Worm (Caenorhabditis elegans) whole organism, L2 larva: Measurements from ENCODE around the gene F54D5.4.
A peak's percentile ranks its signal among the peaks of the same experiment; 100 is the strongest.
"Not testable (repeated sequence)": the region's sequence is repeated elsewhere in the genome, so short reads cannot be mapped to it uniquely, and the experiment has no call there.

Source experiments
- C34F6.9 ChIP-seq: fragments of 150-350 bp; optimal IDR thresholded peaks from 2 replicates; lab custom pipeline; 2014; ENCODE audit warnings: missing biosample characterization, missing genetic modification characterization
- F13H6.1 ChIP-seq: sonication (generic microtip); optimal IDR thresholded peaks from 2 replicates; lab custom pipeline; 2016; ENCODE audit warnings: missing genetic modification characterization, missing compliant biosample characterization
- R02D3.7 ChIP-seq: fragments of 150-350 bp; optimal IDR thresholded peaks from 2 replicates; lab custom pipeline; 2014; ENCODE audit warnings: missing biosample characterization, missing genetic modification characterization
- alr-1 ChIP-seq: fragments of 150-350 bp; optimal IDR thresholded peaks from 2 replicates; lab custom pipeline; 2014; ENCODE audit warnings: missing biosample characterization, missing genetic modification characterization
- ama-1 ChIP-seq: fragments of 150-350 bp; optimal IDR thresholded peaks from 2 replicates; lab custom pipeline; 2018; ENCODE audit warnings: inconsistent platforms
- blmp-1 ChIP-seq: sonication (generic microtip); optimal IDR thresholded peaks from 2 replicates; lab custom pipeline; 2017; ENCODE audit warnings: missing genetic modification characterization, mild to moderate bottlenecking, missing compliant biosample characterization, antibody characterized with exemption, moderate library complexity; ENCODE audit not compliant: insufficient read depth
- ceh-16 ChIP-seq: fragments of 150-350 bp; optimal IDR thresholded peaks from 2 replicates; lab custom pipeline; 2014; ENCODE audit warnings: missing biosample characterization, missing genetic modification characterization
- crh-2 ChIP-seq: sonication (generic microtip); optimal IDR thresholded peaks from 2 replicates; lab custom pipeline; 2017; ENCODE audit warnings: missing biosample characterization, missing genetic modification characterization
- dmd-4 ChIP-seq: sonication (generic microtip); optimal IDR thresholded peaks from 2 replicates; lab custom pipeline; 2017; ENCODE audit warnings: missing biosample characterization, missing genetic modification characterization
- elt-1 ChIP-seq: fragments of 150-350 bp; optimal IDR thresholded peaks from 2 replicates; lab custom pipeline; 2014; ENCODE audit warnings: missing biosample characterization, missing genetic modification characterization
- elt-3 ChIP-seq: sonication (generic microtip); optimal IDR thresholded peaks from 2 replicates; lab custom pipeline; 2017; ENCODE audit warnings: missing biosample characterization, missing genetic modification characterization
- fos-1 ChIP-seq: fragments of 150-350 bp; optimal IDR thresholded peaks from 2 replicates; lab custom pipeline; 2014; ENCODE audit warnings: missing biosample characterization, missing genetic modification characterization
- lin-11 ChIP-seq: fragments of 150-350 bp; sonication (generic microtip); optimal IDR thresholded peaks from 2 replicates; lab custom pipeline; 2014; ENCODE audit warnings: missing biosample characterization, missing genetic modification characterization, inconsistent platforms, mixed read lengths
- lin-13 ChIP-seq: fragments of 150-350 bp; optimal IDR thresholded peaks from 2 replicates; lab custom pipeline; 2014; ENCODE audit warnings: missing biosample characterization, missing genetic modification reagents, missing genetic modification characterization
- lin-39 ChIP-seq: fragments of 150-350 bp; optimal IDR thresholded peaks from 2 replicates; lab custom pipeline; 2014; ENCODE audit warnings: missing biosample characterization, missing genetic modification reagents, missing genetic modification characterization
- mab-5 ChIP-seq: fragments of 150-350 bp; optimal IDR thresholded peaks from 2 replicates; lab custom pipeline; 2014; ENCODE audit warnings: missing biosample characterization, missing genetic modification characterization
- mdl-1 ChIP-seq, 2 experiments: fragments of 150-350 bp in 1 of 2; sonication (generic microtip) in 1 of 2; optimal IDR thresholded peaks; 2 replicates each; lab custom pipeline; 2017; ENCODE audit warnings: missing biosample characterization in 2 of 2, missing genetic modification characterization in 2 of 2
- nhr-10 ChIP-seq: sonication (generic microtip); optimal IDR thresholded peaks from 2 replicates; lab custom pipeline; 2017; ENCODE audit warnings: missing biosample characterization, missing genetic modification characterization
- nhr-11 ChIP-seq: fragments of 150-350 bp; optimal IDR thresholded peaks from 2 replicates; lab custom pipeline; 2014; ENCODE audit warnings: missing biosample characterization, missing genetic modification characterization
- nhr-12 ChIP-seq: fragments of 150-350 bp; optimal IDR thresholded peaks from 2 replicates; lab custom pipeline; 2014; ENCODE audit warnings: missing biosample characterization, missing genetic modification characterization
- nhr-129 ChIP-seq: fragments of 150-350 bp; optimal IDR thresholded peaks from 2 replicates; lab custom pipeline; 2014; ENCODE audit warnings: missing biosample characterization, missing genetic modification characterization
- nhr-21 ChIP-seq: fragments of 150-350 bp; optimal IDR thresholded peaks from 2 replicates; lab custom pipeline; 2014; ENCODE audit warnings: missing biosample characterization, missing genetic modification characterization
- nhr-23 ChIP-seq: fragments of 150-350 bp; optimal IDR thresholded peaks from 2 replicates; lab custom pipeline; 2014; ENCODE audit warnings: missing biosample characterization, missing genetic modification reagents, missing genetic modification characterization
- nhr-237 ChIP-seq: fragments of 150-350 bp; optimal IDR thresholded peaks from 2 replicates; lab custom pipeline; 2014; ENCODE audit warnings: missing biosample characterization, missing genetic modification characterization
- nhr-77 ChIP-seq: fragments of 150-350 bp; optimal IDR thresholded peaks from 2 replicates; lab custom pipeline; 2014; ENCODE audit warnings: missing biosample characterization, missing genetic modification characterization
- peb-1 ChIP-seq: fragments of 150-350 bp; optimal IDR thresholded peaks from 2 replicates; lab custom pipeline; 2014; ENCODE audit warnings: missing biosample characterization, missing genetic modification characterization
- sem-4 ChIP-seq: fragments of 150-350 bp; optimal IDR thresholded peaks from 2 replicates; lab custom pipeline; 2014; ENCODE audit warnings: missing biosample characterization, missing genetic modification reagents, missing genetic modification characterization
- sma-3 ChIP-seq: sonication (generic microtip); optimal IDR thresholded peaks from 2 replicates; lab custom pipeline; 2016; ENCODE audit warnings: missing genetic modification reagents, missing genetic modification characterization, missing compliant biosample characterization
- sma-9 ChIP-seq, 2 experiments: fragments of 150-350 bp in 1 of 2; sonication (generic microtip) in 1 of 2; optimal IDR thresholded peaks; 2 replicates each; lab custom pipeline; 2014 to 2016; ENCODE audit warnings: missing genetic modification characterization in 2 of 2, mild to moderate bottlenecking in 1 of 2, missing biosample characterization in 1 of 2, missing compliant biosample characterization in 1 of 2, missing genetic modification reagents in 1 of 2, moderate library complexity in 1 of 2
- snpc-4 ChIP-seq: fragments of 150-350 bp; optimal IDR thresholded peaks from 2 replicates; lab custom pipeline; 2014; ENCODE audit warnings: missing biosample characterization, missing genetic modification characterization
- unc-55 ChIP-seq: fragments of 150-350 bp; sonication (generic microtip); optimal IDR thresholded peaks from 3 replicates; lab custom pipeline; 2014; ENCODE audit warnings: missing biosample characterization, missing genetic modification reagents, missing genetic modification characterization
- unc-62 ChIP-seq: fragments of 150-350 bp; optimal IDR thresholded peaks from 2 replicates; lab custom pipeline; 2014; ENCODE audit warnings: missing biosample characterization, missing genetic modification reagents, missing genetic modification characterization
- zag-1 ChIP-seq: fragments of 150-350 bp; optimal IDR thresholded peaks from 2 replicates; lab custom pipeline; 2014; ENCODE audit warnings: missing biosample characterization, missing genetic modification characterization
- ztf-1 ChIP-seq: fragments of 200-800 bp; sonication (Bioruptor generic); conservative IDR thresholded peaks from 2 replicates; pipeline ENCODE4 v1.3.6; 2022; ENCODE audit warnings: missing genetic modification characterization, missing compliant biosample characterization
- ztf-11 ChIP-seq: sonication (generic microtip); optimal IDR thresholded peaks from 2 replicates; lab custom pipeline; 2017; ENCODE audit warnings: missing biosample characterization, missing genetic modification characterization
- ztf-4 ChIP-seq: fragments of 150-350 bp; optimal IDR thresholded peaks from 2 replicates; lab custom pipeline; 2014; ENCODE audit warnings: missing biosample characterization, missing genetic modification characterization

F54D5.4 gene

DNA sequence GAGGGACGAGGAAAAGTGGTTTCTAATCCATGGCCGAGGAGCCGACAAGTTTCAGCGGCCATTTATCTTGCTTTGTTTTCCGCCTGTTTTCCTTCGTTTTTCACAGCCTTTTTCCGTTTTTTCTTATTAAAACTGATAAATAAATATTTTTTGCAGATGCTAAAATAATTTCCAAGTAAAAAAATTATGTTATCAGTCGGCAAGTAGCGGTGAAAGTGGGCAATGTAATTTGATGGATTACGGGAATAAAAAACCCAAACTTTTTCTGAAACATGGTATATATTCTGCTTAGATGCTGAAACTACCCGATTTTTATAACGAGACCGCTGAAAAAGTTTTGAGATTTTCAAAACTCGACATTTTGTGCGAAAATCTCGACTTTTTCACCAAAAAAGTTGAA lies 17.6 kb upstream of the F54D5.4 start, which contains the start of gene dhgd-1:
Gene dhgd-1 (minus strand): TSS at position 101 of the 400 bp plus-strand sequence.
- TF ChIP-seq snpc-4, nhr-23, crh-2 (tag; lab: Kevin White, UChicago): not testable (repeated sequence)

DNA sequence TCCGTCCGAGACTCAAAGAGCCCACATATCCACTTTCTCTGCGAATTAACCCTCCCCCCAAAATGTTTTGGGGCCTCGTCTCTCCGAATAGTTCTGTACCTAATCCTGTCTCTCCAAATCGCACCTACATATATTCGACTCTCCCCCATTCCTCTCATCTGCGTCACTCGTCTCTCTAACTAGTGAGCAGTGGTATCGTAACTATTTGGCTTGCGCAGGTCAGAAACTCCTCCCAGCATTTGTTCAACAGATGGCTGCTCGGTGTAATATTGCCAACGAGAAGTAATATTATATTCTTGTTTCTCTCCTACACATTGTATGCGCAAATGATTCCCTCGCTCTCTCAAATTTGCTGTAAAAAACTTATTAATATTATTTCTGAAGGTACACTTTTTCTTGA lies 14.0 kb upstream of the F54D5.4 start, which contains the start of gene F54D5.24:
Gene F54D5.24 (plus strand): TSS at position 316 of the 400 bp plus-strand sequence.
- TF ChIP-seq unc-55 (GFP tag; lab: Kevin White, UChicago) (no peak), blmp-1 (tag; lab: Kevin White, UChicago) (no peak)
- TF ChIP-seq, all 48 proteins: peak for 0

DNA sequence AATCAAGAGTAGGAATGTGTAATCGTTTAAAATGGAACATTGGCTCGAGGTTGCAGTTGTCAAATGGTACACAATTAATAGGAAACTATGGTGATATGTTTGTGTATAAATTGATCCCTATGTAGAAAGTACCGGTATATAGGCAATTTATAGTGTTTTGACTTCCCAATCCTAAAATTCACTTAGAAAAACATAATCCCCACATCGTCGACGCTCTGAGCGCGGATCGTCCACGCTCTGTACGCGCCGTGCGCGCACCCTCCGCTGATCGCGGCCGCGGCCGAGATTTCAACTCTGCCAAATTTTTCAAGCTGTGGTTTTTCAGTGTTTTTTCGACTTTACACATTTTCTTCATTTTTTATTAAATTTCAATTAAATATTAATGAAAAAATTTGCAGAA lies 13.3 kb upstream of the F54D5.4 start, which contains the start of gene F54D5.17:
Gene F54D5.17 (plus strand): TSS at position 301 of the 400 bp plus-strand sequence.
- TF ChIP-seq elt-3 = no peak
- no peak for TF ChIP-seq peb-1 (tag; lab: Kevin White, UChicago)
- TF ChIP-seq nhr-10 = no peak
- no peak for TF ChIP-seq nhr-237
- no peak for TF ChIP-seq nhr-12 (tag; lab: Kevin White, UChicago)
- TF ChIP-seq lin-11 = no peak
- TF ChIP-seq unc-62 (GFP tag; lab: Kevin White, UChicago) = no peak
- no peak for TF ChIP-seq nhr-129 (tag; lab: Kevin White, UChicago)
- TF ChIP-seq ztf-11 = no peak
- TF ChIP-seq nhr-11 (tag; lab: Kevin White, UChicago) = no peak
- TF ChIP-seq fos-1 = no peak
- TF ChIP-seq blmp-1 (tag; lab: Kevin White, UChicago) = no peak
- TF ChIP-seq ceh-16 = no peak
- no peak for TF ChIP-seq ztf-1
- no peak for TF ChIP-seq elt-1

DNA sequence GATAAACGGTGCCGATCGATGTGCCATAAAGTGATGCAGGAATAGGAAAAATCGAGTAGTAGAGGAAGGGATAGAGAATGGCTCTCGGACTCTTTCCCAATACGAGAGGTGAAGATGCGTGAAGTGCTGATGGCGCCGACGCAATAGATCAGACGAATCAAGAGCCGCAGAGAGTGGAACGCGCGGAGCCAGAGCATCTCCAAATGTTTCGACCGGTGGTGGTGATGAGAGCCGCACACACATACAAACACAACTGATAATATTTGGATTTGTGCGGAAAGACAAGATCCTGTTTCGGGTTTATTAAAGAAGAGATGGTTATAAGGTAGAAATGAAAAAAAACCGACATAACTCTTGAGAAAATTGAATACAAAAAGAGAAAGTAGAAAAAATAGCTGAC lies 5.5 kb upstream of the F54D5.4 start, which contains the start of gene F54D5.15:
Gene F54D5.15 (minus strand): TSS at position 101 of the 400 bp plus-strand sequence.
- TF ChIP-seq R02D3.7 (tag; lab: Kevin White, UChicago) (no peak), ama-1 (lab: Kevin White, UChicago) (no peak), nhr-21 (tag; lab: Kevin White, UChicago) (no peak), elt-1 (no peak), fos-1 (no peak), mdl-1 (tag; optimal IDR thresholded peaks at IDR 0.05; lab: Kevin White, UChicago) (no peak), sma-9 (GFP tag; optimal IDR thresholded peaks at IDR 0.05; lab: Kevin White, UChicago) (no peak), sma-9 (tag; optimal IDR thresholded peaks at IDR 0.05; lab: Kevin White, UChicago) (no peak), nhr-12 (tag; lab: Kevin White, UChicago) (no peak), sma-3 (GFP tag; lab: Kevin White, UChicago) (no peak), nhr-77 (tag; lab: Kevin White, UChicago) (no peak), ztf-4 (tag; lab: Kevin White, UChicago) (no peak), ceh-16 (no peak), alr-1 (tag; lab: Kevin White, UChicago) (no peak), dmd-4 (no peak), unc-55 (GFP tag; lab: Kevin White, UChicago) (no peak), sem-4 (no peak), F13H6.1 (tag; lab: Kevin White, UChicago) (no peak), lin-39 (tag; lab: Kevin White, UChicago) (no peak)
- TF ChIP-seq, all 48 proteins: peak for 0

DNA sequence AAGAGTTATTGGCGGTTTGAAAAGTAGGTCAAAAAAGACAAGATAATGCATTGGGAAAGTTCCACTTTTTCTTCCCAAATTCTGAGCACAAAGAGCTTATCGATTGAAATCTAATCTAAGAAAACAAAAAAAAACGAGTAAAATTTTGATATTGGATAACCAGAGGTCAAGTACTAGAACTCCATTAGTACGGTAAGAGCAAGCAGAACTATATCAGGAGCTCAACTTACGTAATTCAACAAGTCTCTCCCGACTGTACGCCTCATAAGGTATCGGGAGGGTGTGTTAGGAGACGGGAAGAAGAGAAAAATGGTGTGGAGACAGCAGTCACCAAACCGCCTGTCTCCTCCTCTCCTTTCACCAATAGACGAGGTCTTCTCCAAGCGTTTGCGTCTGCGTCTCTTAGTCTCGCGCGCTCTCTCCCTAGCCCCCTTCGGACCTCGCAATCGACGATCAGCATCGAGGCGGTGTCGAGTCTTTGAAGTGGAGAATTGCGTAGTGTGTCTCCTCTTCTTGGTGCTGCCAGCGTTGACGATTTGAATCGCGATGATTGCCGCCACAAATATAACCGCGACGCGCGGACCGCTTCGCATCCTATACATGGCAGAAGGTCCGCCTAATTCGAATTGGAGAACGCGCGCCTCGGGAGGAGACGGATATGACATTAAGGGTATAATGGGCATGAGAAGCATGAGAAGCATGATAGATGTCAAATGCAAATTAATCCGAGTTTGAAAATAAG lies 2.5 kb upstream of the F54D5.4 start, which contains the start of gene F54D5.5:
Gene F54D5.5 (minus strand): TSS at position 51 of the 742 bp plus-strand sequence.
- TF ChIP-seq C34F6.9 = peak; percentile 7
- peak; percentile 34 for TF ChIP-seq unc-55 (GFP tag; lab: Kevin White, UChicago)
- no peak for TF ChIP-seq ztf-11
- TF ChIP-seq unc-62 (GFP tag; lab: Kevin White, UChicago) = no peak
- peak; percentile 33 for TF ChIP-seq lin-11
- peak; percentile 54 for TF ChIP-seq nhr-129 (tag; lab: Kevin White, UChicago)
- peak; percentile 2 for TF ChIP-seq mab-5
- no peak for TF ChIP-seq lin-13 (GFP tag; lab: Kevin White, UChicago)
- TF ChIP-seq F13H6.1 (tag; lab: Kevin White, UChicago) = peak; percentile 5
- TF ChIP-seq lin-39 (tag; lab: Kevin White, UChicago) = peak; percentile 77
- TF ChIP-seq zag-1 (tag; lab: Kevin White, UChicago) = no peak
